Fruit fly (Drosophila melanogaster) whole organism, prepupa: Measurements from ENCODE around the gene CG33687.

ENCODE experiments used
- Blimp-1 ChIP-seq: fragments of 200-800 bp; sonication (Bioruptor generic); optimal IDR thresholded peaks from 3 replicates; lab custom pipeline; 2017; ENCODE audit warnings: missing biosample characterization, missing genetic modification characterization, mild to moderate bottlenecking, moderate library complexity, missing genetic modification reagents
- CG10631 ChIP-seq: fragments of 200-800 bp; sonication (Bioruptor generic); optimal IDR thresholded peaks from 2 replicates; lab custom pipeline; 2016; ENCODE audit warnings: missing biosample characterization, missing genetic modification characterization
- CG10669 ChIP-seq: fragments of 200-800 bp; sonication (Bioruptor generic); optimal IDR thresholded peaks from 3 replicates; lab custom pipeline; 2018; ENCODE audit warnings: missing biosample characterization, mild to moderate bottlenecking, missing genetic modification characterization, moderate library complexity
- CG11294 ChIP-seq: fragments of 200-800 bp; sonication (Bioruptor generic); IDR thresholded peaks from 2 replicates; pipeline ENCODE4 v1.3.6; 2022; ENCODE audit warnings: missing biosample characterization, missing genetic modification characterization
- CG11762 ChIP-seq: fragments of 200-800 bp; sonication (Bioruptor generic); optimal IDR thresholded peaks from 3 replicates; lab custom pipeline; 2016; ENCODE audit warnings: missing biosample characterization, missing genetic modification characterization; ENCODE audit not compliant: insufficient read depth
- CG11902 ChIP-seq: fragments of 200-800 bp; sonication (Bioruptor generic); optimal IDR thresholded peaks from 3 replicates; lab custom pipeline; 2016; ENCODE audit warnings: missing biosample characterization, missing genetic modification characterization
- CG15336 ChIP-seq: fragments of 200-800 bp; sonication (Bioruptor generic); IDR thresholded peaks from 2 replicates; pipeline ENCODE4 v1.3.6; 2022; ENCODE audit warnings: missing biosample characterization, missing genetic modification characterization
- CG16779 ChIP-seq: fragments of 200-800 bp; sonication (Bioruptor generic); optimal IDR thresholded peaks from 3 replicates; lab custom pipeline; 2017; ENCODE audit warnings: missing biosample characterization, mild to moderate bottlenecking, missing genetic modification characterization
- CG32006 ChIP-seq: fragments of 200-800 bp; sonication (Bioruptor generic); optimal IDR thresholded peaks from 3 replicates; lab custom pipeline; 2017; ENCODE audit warnings: missing biosample characterization, mild to moderate bottlenecking, missing genetic modification characterization
- CG34406 ChIP-seq: fragments of 200-800 bp; sonication (Bioruptor generic); optimal IDR thresholded peaks from 3 replicates; lab custom pipeline; 2016; ENCODE audit warnings: missing biosample characterization, missing genetic modification characterization
- CG3919 ChIP-seq: fragments of 200-800 bp; sonication (Bioruptor generic); optimal IDR thresholded peaks from 3 replicates; lab custom pipeline; 2016; ENCODE audit warnings: missing biosample characterization, missing genetic modification characterization
- CG4318 ChIP-seq: fragments of 200-800 bp; sonication (Bioruptor generic); optimal IDR thresholded peaks from 3 replicates; lab custom pipeline; 2017; ENCODE audit warnings: missing biosample characterization, mild to moderate bottlenecking, missing genetic modification characterization
- CG6163 ChIP-seq: fragments of 200-800 bp; sonication (Bioruptor generic); IDR thresholded peaks from 3 replicates; pipeline ENCODE4 v1.3.6; 2022; ENCODE audit warnings: missing biosample characterization, missing genetic modification characterization
- CG6792 ChIP-seq: fragments of 200-800 bp; sonication (Bioruptor generic); optimal IDR thresholded peaks from 3 replicates; lab custom pipeline; 2016; ENCODE audit warnings: missing biosample characterization, missing genetic modification characterization
- CG6854 ChIP-seq: fragments of 200-800 bp; sonication (Bioruptor generic); optimal IDR thresholded peaks from 2 replicates; lab custom pipeline; 2017; ENCODE audit warnings: missing biosample characterization, mild to moderate bottlenecking, missing genetic modification characterization
- Eip75B ChIP-seq: fragments of 200-800 bp; sonication (Bioruptor generic); optimal IDR thresholded peaks from 3 replicates; lab custom pipeline; 2016; ENCODE audit warnings: missing biosample characterization, missing genetic modification characterization
- Eip78C ChIP-seq: fragments of 200-800 bp; sonication (Bioruptor generic); peaks from one replicate; lab custom pipeline; 2016; ENCODE audit warnings: missing biosample characterization, missing genetic modification characterization
- Eip93F ChIP-seq: fragments of 200-800 bp; sonication (Bioruptor generic); optimal IDR thresholded peaks from 2 replicates; lab custom pipeline; 2016; ENCODE audit warnings: missing biosample characterization, mild to moderate bottlenecking, missing genetic modification characterization
- Ets21C ChIP-seq: fragments of 200-800 bp; sonication (Bioruptor generic); optimal IDR thresholded peaks from 3 replicates; lab custom pipeline; 2016; ENCODE audit warnings: missing biosample characterization, missing genetic modification characterization
- Hr38 ChIP-seq: sonication (Bioruptor generic); optimal IDR thresholded peaks from 2 replicates; lab custom pipeline; 2016; ENCODE audit warnings: missing biosample characterization, missing genetic modification characterization
- Hr4 ChIP-seq: fragments of 200-800 bp; sonication (Bioruptor generic); optimal IDR thresholded peaks from 3 replicates; lab custom pipeline; 2016; ENCODE audit warnings: missing biosample characterization, missing genetic modification characterization
- Lpt ChIP-seq: fragments of 200-800 bp; sonication (Bioruptor generic); optimal IDR thresholded peaks from 3 replicates; lab custom pipeline; 2016; ENCODE audit warnings: missing biosample characterization, missing genetic modification characterization
- Met ChIP-seq: fragments of 200-800 bp; sonication (Bioruptor generic); optimal IDR thresholded peaks from 3 replicates; lab custom pipeline; 2016; ENCODE audit warnings: missing biosample characterization, missing genetic modification characterization
- OdsH ChIP-seq: fragments of 200-800 bp; sonication (Bioruptor generic); optimal IDR thresholded peaks from 3 replicates; lab custom pipeline; 2016; ENCODE audit warnings: missing biosample characterization, missing genetic modification characterization
- Sox102F ChIP-seq: fragments of 200-800 bp; sonication (Bioruptor generic); optimal IDR thresholded peaks from 2 replicates; lab custom pipeline; 2016; ENCODE audit warnings: missing biosample characterization, mild to moderate bottlenecking, missing genetic modification characterization
- Sox14 ChIP-seq: fragments of 200-800 bp; sonication (Bioruptor generic); optimal IDR thresholded peaks from 3 replicates; lab custom pipeline; 2016; ENCODE audit warnings: missing biosample characterization, missing genetic modification characterization
- Sox15 ChIP-seq: fragments of 200-800 bp; sonication (Bioruptor generic); optimal IDR thresholded peaks from 3 replicates; lab custom pipeline; 2016; ENCODE audit warnings: missing biosample characterization, missing genetic modification characterization
- acj6 ChIP-seq: fragments of 200-800 bp; sonication (Bioruptor generic); optimal IDR thresholded peaks from 3 replicates; lab custom pipeline; 2016; ENCODE audit warnings: missing biosample characterization, missing genetic modification characterization
- dac ChIP-seq: fragments of 200-800 bp; sonication (Bioruptor generic); optimal IDR thresholded peaks from 2 replicates; lab custom pipeline; 2017; ENCODE audit warnings: missing biosample characterization, mild to moderate bottlenecking, missing genetic modification characterization
- dsx ChIP-seq: fragments of 200-800 bp; optimal IDR thresholded peaks from 3 replicates; lab custom pipeline; 2019; ENCODE audit warnings: missing biosample characterization, mild to moderate bottlenecking, missing genetic modification characterization, moderate library complexity; ENCODE audit not compliant: poor library complexity, severe bottlenecking
- eg ChIP-seq: fragments of 200-800 bp; sonication (Bioruptor generic); IDR thresholded peaks from 3 replicates; pipeline ENCODE4 v1.3.6; 2022; ENCODE audit warnings: missing biosample characterization, missing genetic modification characterization
- esn ChIP-seq: fragments of 200-800 bp; sonication (Bioruptor generic); optimal IDR thresholded peaks from 2 replicates; lab custom pipeline; 2016; ENCODE audit warnings: missing biosample characterization, mild to moderate bottlenecking, missing genetic modification characterization, moderate library complexity
- fd59A ChIP-seq: fragments of 200-800 bp; sonication (Bioruptor generic); optimal IDR thresholded peaks from 2 replicates; lab custom pipeline; 2017; ENCODE audit warnings: missing biosample characterization, mild to moderate bottlenecking, missing genetic modification characterization, missing genetic modification reagents
- fkh ChIP-seq: fragments of 200-800 bp; sonication (Bioruptor generic); optimal IDR thresholded peaks from 3 replicates; lab custom pipeline; 2017; ENCODE audit warnings: missing biosample characterization, mild to moderate bottlenecking, missing genetic modification characterization, moderate library complexity
- spab ChIP-seq: fragments of 200-800 bp; sonication (Bioruptor generic); optimal IDR thresholded peaks from 2 replicates; lab custom pipeline; 2017; ENCODE audit warnings: missing biosample characterization, mild to moderate bottlenecking, missing genetic modification characterization, missing genetic modification reagents
- ss ChIP-seq, 2 experiments: fragments of 200-800 bp; sonication (Bioruptor generic); optimal IDR thresholded peaks; 2 replicates in 1 of 2; 3 replicates in 1 of 2; lab custom pipeline; 2017 to 2018; ENCODE audit warnings: mild to moderate bottlenecking in 2 of 2, missing biosample characterization in 2 of 2, missing genetic modification characterization in 2 of 2, moderate library complexity in 1 of 2
- svp ChIP-seq: fragments of 200-800 bp; sonication (Bioruptor generic); peaks from one replicate; lab custom pipeline; 2016; ENCODE audit warnings: missing biosample characterization, missing genetic modification characterization
- topi ChIP-seq: fragments of 200-800 bp; sonication (Bioruptor generic); optimal IDR thresholded peaks from 3 replicates; lab custom pipeline; 2016; ENCODE audit warnings: missing biosample characterization, missing genetic modification characterization
- vri ChIP-seq: fragments of 200-800 bp; sonication (Bioruptor generic); optimal IDR thresholded peaks from 3 replicates; lab custom pipeline; 2016; ENCODE audit warnings: missing biosample characterization, mild to moderate bottlenecking, missing genetic modification characterization

The CG33687 gene

dm6 chr3L:16149418-16150160, 48.1 kb upstream of the CG33687 start (continued):
- TF ChIP-seq topi (GFP tag; lab: Kevin White, UChicago) = no peak
- peak; percentile 14 for TF ChIP-seq Ets21C (GFP tag; lab: Kevin White, UChicago)
- TF ChIP-seq Sox15 (GFP tag; lab: Kevin White, UChicago) = no peak
- TF ChIP-seq fd59A (GFP tag; lab: Kevin White, UChicago) = peak; percentile 30
- TF ChIP-seq dac (GFP tag; lab: Kevin White, UChicago) = no peak
- TF ChIP-seq vri (GFP tag; lab: Kevin White, UChicago) = peak; percentile 46
- peak; percentile 24 for TF ChIP-seq CG10669
- peak; percentile 58 for TF ChIP-seq Eip93F (GFP tag; lab: Kevin White, UChicago)
- peak; percentile 42 for TF ChIP-seq Eip75B (GFP tag; lab: Kevin White, UChicago)

dm6 chr3L:16150161-16150538, 47.5 kb upstream of the CG33687 start:
- TF ChIP-seq CG6163 (GFP tag; lab: Robert Waterston, UW) = 0 out of 3 replicates have a peak, but pooled peaks have one; percentile 33
- TF ChIP-seq CG11294 = 0 out of 2 replicates have a peak, but pooled peaks have one; percentile 5
- no peak for TF ChIP-seq Blimp-1 (GFP tag; lab: Kevin White, UChicago)
- no peak for TF ChIP-seq eg (GFP tag; lab: Robert Waterston, UW)
- TF ChIP-seq fkh (GFP tag; lab: Kevin White, UChicago) = peak; percentile 59
- TF ChIP-seq vri (GFP tag; lab: Kevin White, UChicago) = peak; percentile 57
- TF ChIP-seq Eip78C (GFP tag; lab: Kevin White, UChicago) = peak; percentile 15
- no peak for TF ChIP-seq Hr38 (GFP tag; lab: Kevin White, UChicago)

dm6 chr3L:16150850-16151515, 46.7 kb upstream of the CG33687 start:
- TF ChIP-seq topi (GFP tag; lab: Kevin White, UChicago) = peak; percentile 8
- peak; percentile 72 for TF ChIP-seq Eip78C (GFP tag; lab: Kevin White, UChicago)
- peak; percentile 18 for TF ChIP-seq esn
- peak; percentile 43 for TF ChIP-seq Sox14 (GFP tag; lab: Kevin White, UChicago)
- no peak for TF ChIP-seq CG32006 (GFP tag; lab: Kevin White, UChicago)
- no peak for TF ChIP-seq Lpt (GFP tag; lab: Kevin White, UChicago)
- TF ChIP-seq CG11294 = no peak
- peak; percentile 15 for TF ChIP-seq Sox102F (GFP tag; lab: Kevin White, UChicago)
- TF ChIP-seq spab = no peak
- no peak for TF ChIP-seq Hr38 (GFP tag; lab: Kevin White, UChicago)
- peak; percentile 20 for TF ChIP-seq Eip93F (GFP tag; lab: Kevin White, UChicago)
- TF ChIP-seq CG6854 (GFP tag; lab: Kevin White, UChicago) = no peak
- TF ChIP-seq Met (GFP tag; lab: Kevin White, UChicago) = peak; percentile 21
- no peak for TF ChIP-seq CG3919 (GFP tag; lab: Kevin White, UChicago)
- no peak for TF ChIP-seq Eip75B (GFP tag; lab: Kevin White, UChicago)
- no peak for TF ChIP-seq dsx (GFP tag; lab: Kevin White, UChicago)
- peak; percentile 71 for TF ChIP-seq svp
- peak; percentile 6 for TF ChIP-seq vri (GFP tag; lab: Kevin White, UChicago)

- TF ChIP-seq Sox14 (GFP tag; lab: Kevin White, UChicago) (no peak), CG15336 (0 out of 2 replicates have a peak, but pooled peaks have one; percentile 21), CG32006 (GFP tag; lab: Kevin White, UChicago) (peak; percentile 19)
Measured at dm6 chr3L:16151742-16152141, 45.9 kb upstream of the CG33687 start.

dm6 chr3L:16153089-16153488, 44.6 kb upstream of the CG33687 start:
- TF ChIP-seq CG4318 (GFP tag; lab: Kevin White, UChicago) = no peak
- no peak for TF ChIP-seq Eip93F (GFP tag; lab: Kevin White, UChicago)
- TF ChIP-seq Met (GFP tag; lab: Kevin White, UChicago) = no peak
- no peak for TF ChIP-seq CG11902 (GFP tag; lab: Kevin White, UChicago)
- peak; percentile 19 for TF ChIP-seq CG16779
- TF ChIP-seq CG34406 (GFP tag; lab: Kevin White, UChicago) = no peak
- TF ChIP-seq topi (GFP tag; lab: Kevin White, UChicago) = no peak
- TF ChIP-seq OdsH (GFP tag; lab: Kevin White, UChicago) = peak; percentile 13
- no peak for TF ChIP-seq CG11762 (GFP tag; lab: Kevin White, UChicago)
- no peak for TF ChIP-seq Eip75B (GFP tag; lab: Kevin White, UChicago)
- TF ChIP-seq spab = peak; percentile 17
- no peak for TF ChIP-seq Hr38 (GFP tag; lab: Kevin White, UChicago)
- TF ChIP-seq acj6 (GFP tag; lab: Kevin White, UChicago) = no peak
- no peak for TF ChIP-seq CG10631
- peak; percentile 37 for TF ChIP-seq Lpt (GFP tag; lab: Kevin White, UChicago)
- TF ChIP-seq ss (GFP tag; optimal IDR thresholded peaks at IDR 0.05; lab: Kevin White, UChicago) = peak; percentile 15 to 53
- no peak for TF ChIP-seq Hr4 (GFP tag; lab: Kevin White, UChicago)
- no peak for TF ChIP-seq CG11294
- TF ChIP-seq CG6792 = no peak
- peak; percentile 64 for TF ChIP-seq Eip78C (GFP tag; lab: Kevin White, UChicago)
